Fruit fly (Drosophila melanogaster): ENCODE data around the gene CG12170.

DNA sequence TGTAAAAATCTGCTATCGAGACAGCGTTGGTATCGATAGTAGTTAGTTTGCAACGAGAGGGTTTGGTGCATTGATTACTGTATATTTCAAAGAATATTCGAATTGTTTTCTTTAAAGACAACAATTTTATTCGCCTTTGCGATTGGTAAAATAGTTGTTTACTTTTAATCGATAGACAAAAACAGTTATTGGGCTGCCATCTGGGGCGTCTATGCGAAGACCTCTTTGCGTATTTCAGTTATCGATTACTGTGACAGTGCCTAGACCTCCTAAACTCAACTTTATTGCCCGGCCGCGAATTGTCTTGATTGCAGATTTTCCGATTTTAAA is 24.0 kb upstream of the CG12170 start, which contains the start of gene Atu:
- TF ChIP-seq CG18599 (GFP tag; optimal IDR thresholded peaks at IDR 0.05) (no peak), prd (optimal IDR thresholded peaks at IDR 0.05) (no peak), prd (GFP tag; IDR thresholded peaks at IDR 0.05) (peak; percentile 36; the same call in 1 of the 3 replicates), nau (GFP tag; optimal IDR thresholded peaks at IDR 0.05) (no peak), CG14860 (GFP tag; IDR thresholded peaks at IDR 0.05; ENCODE audit: partially characterized antibody) (peak; percentile 94), H15 (GFP tag; IDR thresholded peaks at IDR 0.05) (no peak), Optix (GFP tag; IDR thresholded peaks at IDR 0.05) (no peak), pan (optimal IDR thresholded peaks at IDR 0.05) (no peak), pan (GFP tag; optimal IDR thresholded peaks at IDR 0.05 in 1 of 2, IDR thresholded peaks at IDR 0.05 in 1 of 2) (peak in 1 of 2 experiments; percentile 17), CG9215 (GFP tag; IDR thresholded peaks at IDR 0.05) (no peak), CG11456 (GFP tag; IDR thresholded peaks at IDR 0.05) (no peak)
